Fruit fly (Drosophila melanogaster) whole organism, embryonic: ENCODE measurements around the gene hll.

Experiments used
- ATbp ChIP-seq: fragments of 200-800 bp; sonication (Bioruptor generic); optimal IDR thresholded peaks from 2 replicates; lab custom pipeline; 2017; ENCODE audit warnings: missing biosample characterization, mild to moderate bottlenecking, missing genetic modification characterization, missing genetic modification reagents
- Bteb2 ChIP-seq: fragments of 200-800 bp; sonication (Bioruptor generic); optimal IDR thresholded peaks from 2 replicates; lab custom pipeline; 2016; ENCODE audit warnings: missing biosample characterization, missing genetic modification characterization
- CG10274 ChIP-seq: fragments of 200-800 bp; sonication (Bioruptor generic); optimal IDR thresholded peaks from 3 replicates; lab custom pipeline; 2017; ENCODE audit warnings: missing biosample characterization, mild to moderate bottlenecking, missing genetic modification characterization
- CG10959 ChIP-seq: fragments of 200-800 bp; sonication (Bioruptor generic); IDR thresholded peaks from 2 replicates; pipeline ENCODE4 v1.3.6; 2022; ENCODE audit warnings: missing biosample characterization, missing genetic modification characterization
- CG11560 ChIP-seq: fragments of 200-800 bp; sonication (Bioruptor generic); IDR thresholded peaks from 3 replicates; pipeline ENCODE4 v1.3.6; 2022; ENCODE audit warnings: missing biosample characterization, missing genetic modification characterization
- CG12236 ChIP-seq: fragments of 200-800 bp; sonication (Bioruptor generic); optimal IDR thresholded peaks from 2 replicates; lab custom pipeline; 2016; ENCODE audit warnings: missing biosample characterization, missing genetic modification characterization
- CG17568 ChIP-seq: fragments of 200-800 bp; sonication (Bioruptor generic); optimal IDR thresholded peaks from 2 replicates; lab custom pipeline; 2018; ENCODE audit warnings: missing biosample characterization, mild to moderate bottlenecking, missing genetic modification characterization, moderate library complexity
- CG2199 ChIP-seq: fragments of 200-800 bp; sonication (Bioruptor generic); IDR thresholded peaks from 3 replicates; pipeline ENCODE4 v1.3.6; 2022; ENCODE audit warnings: missing biosample characterization, missing genetic modification characterization
- CG2712 ChIP-seq: fragments of 200-800 bp; optimal IDR thresholded peaks from 3 replicates; lab custom pipeline; 2019; ENCODE audit warnings: missing biosample characterization, mild to moderate bottlenecking, missing genetic modification characterization, moderate library complexity
- CG30020 ChIP-seq: fragments of 200-800 bp; optimal IDR thresholded peaks from 2 replicates; lab custom pipeline; 2019; ENCODE audit warnings: missing biosample characterization, mild to moderate bottlenecking, missing genetic modification characterization, moderate library complexity
- CG32532 ChIP-seq: fragments of 200-800 bp; sonication (Bioruptor generic); IDR thresholded peaks from 2 replicates; pipeline ENCODE4 v1.3.6; 2022; ENCODE audit warnings: missing biosample characterization, missing genetic modification characterization
- CG3281 ChIP-seq: fragments of 200-800 bp; sonication (Bioruptor generic); optimal IDR thresholded peaks from 3 replicates; lab custom pipeline; 2017; ENCODE audit warnings: missing biosample characterization, mild to moderate bottlenecking, missing genetic modification characterization
- CG4360 ChIP-seq: fragments of 200-800 bp; sonication (Bioruptor generic); IDR thresholded peaks from 2 replicates; pipeline ENCODE4 v1.3.6; 2022; ENCODE audit warnings: missing biosample characterization, missing genetic modification characterization
- CG4404 ChIP-seq: fragments of 200-800 bp; sonication (Bioruptor generic); IDR thresholded peaks from 2 replicates; pipeline ENCODE4 v1.3.6; 2022; ENCODE audit warnings: missing biosample characterization, missing genetic modification characterization
- CG4617 ChIP-seq: fragments of 200-800 bp; sonication (Bioruptor generic); optimal IDR thresholded peaks from 3 replicates; lab custom pipeline; 2016; ENCODE audit warnings: missing biosample characterization, missing genetic modification characterization, borderline replicate concordance
- CG4854 ChIP-seq: fragments of 200-800 bp; sonication (Bioruptor generic); optimal IDR thresholded peaks from 2 replicates; lab custom pipeline; 2016; ENCODE audit warnings: missing biosample characterization, missing genetic modification characterization, inconsistent platforms
- CG5180 ChIP-seq: fragments of 200-800 bp; sonication (Bioruptor generic); optimal IDR thresholded peaks from 3 replicates; lab custom pipeline; 2017; ENCODE audit warnings: missing biosample characterization, missing genetic modification characterization, mild to moderate bottlenecking, moderate library complexity, missing genetic modification reagents
- CG5953 ChIP-seq: fragments of 200-800 bp; sonication (Bioruptor generic); IDR thresholded peaks from 2 replicates; pipeline ENCODE4 v1.3.6; 2022; ENCODE audit warnings: missing biosample characterization, missing genetic modification characterization
- CG6791 ChIP-seq: fragments of 200-800 bp; sonication (Bioruptor generic); IDR thresholded peaks from 3 replicates; pipeline ENCODE4 v1.3.6; 2022; ENCODE audit warnings: missing biosample characterization, missing genetic modification characterization; ENCODE audit not compliant: partially characterized antibody
- CG9932 ChIP-seq: fragments of 200-800 bp; sonication (Bioruptor generic); IDR thresholded peaks from 2 replicates; pipeline ENCODE4 v1.3.6; 2022; ENCODE audit warnings: missing biosample characterization, missing genetic modification characterization
- Dek ChIP-seq: fragments of 200-800 bp; sonication (Bioruptor generic); optimal IDR thresholded peaks from 3 replicates; lab custom pipeline; 2019; ENCODE audit warnings: missing biosample characterization, mild to moderate bottlenecking, missing genetic modification characterization, moderate library complexity
- Hey ChIP-seq: fragments of 200-800 bp; sonication (Bioruptor generic); optimal IDR thresholded peaks from 3 replicates; lab custom pipeline; 2018; ENCODE audit warnings: missing biosample characterization, mild to moderate bottlenecking, missing genetic modification characterization
- Hmx ChIP-seq: fragments of 200-800 bp; sonication (Bioruptor generic); optimal IDR thresholded peaks from 2 replicates; lab custom pipeline; 2016; ENCODE audit warnings: missing biosample characterization, missing genetic modification characterization
- MBD-R2 ChIP-seq: fragments of 200-800 bp; sonication (Bioruptor generic); IDR thresholded peaks from 2 replicates; pipeline ENCODE4 v1.3.6; 2022; ENCODE audit warnings: missing biosample characterization, missing genetic modification characterization
- Max ChIP-seq: fragments of 200-800 bp; sonication (Bioruptor generic); optimal IDR thresholded peaks from 2 replicates; lab custom pipeline; 2016; ENCODE audit warnings: missing biosample characterization, mild to moderate bottlenecking, missing genetic modification characterization
- Myb ChIP-seq: fragments of 200-800 bp; sonication (Bioruptor generic); optimal IDR thresholded peaks from 2 replicates; lab custom pipeline; 2016; ENCODE audit warnings: missing biosample characterization, missing genetic modification characterization
- NFAT ChIP-seq: fragments of 200-800 bp; sonication (Bioruptor generic); IDR thresholded peaks from 2 replicates; pipeline ENCODE4 v1.3.6; 2022; ENCODE audit warnings: missing biosample characterization, missing genetic modification characterization
- Ptx1 ChIP-seq: fragments of 200-800 bp; sonication (Bioruptor generic); IDR thresholded peaks from 2 replicates; pipeline ENCODE4 v1.3.6; 2022; ENCODE audit warnings: missing biosample characterization, missing genetic modification characterization
- Ssrp ChIP-seq: fragments of 200-800 bp; sonication (Bioruptor generic); optimal IDR thresholded peaks from 2 replicates; lab custom pipeline; 2018; ENCODE audit warnings: missing biosample characterization, mild to moderate bottlenecking, missing genetic modification characterization, moderate library complexity
- Xrp1 ChIP-seq: fragments of 200-800 bp; sonication (Bioruptor generic); IDR thresholded peaks from 2 replicates; pipeline ENCODE4 v1.3.6; 2022; ENCODE audit warnings: missing biosample characterization, missing genetic modification characterization
- abd-A ChIP-seq: fragments of 200-800 bp; sonication (Bioruptor generic); optimal IDR thresholded peaks from 3 replicates; lab custom pipeline; 2019; ENCODE audit warnings: missing biosample characterization, mild to moderate bottlenecking, missing genetic modification characterization, moderate library complexity
- al ChIP-seq: fragments of 200-800 bp; sonication (Bioruptor generic); IDR thresholded peaks from 2 replicates; pipeline ENCODE4 v1.3.6; 2022; ENCODE audit warnings: missing biosample characterization, missing genetic modification characterization
- bab2 ChIP-seq: fragments of 200-800 bp; sonication (Bioruptor generic); optimal IDR thresholded peaks from 2 replicates; lab custom pipeline; 2016; ENCODE audit warnings: missing biosample characterization, missing genetic modification characterization
- caup ChIP-seq: fragments of 200-800 bp; sonication (Bioruptor generic); optimal IDR thresholded peaks from 3 replicates; lab custom pipeline; 2017; ENCODE audit warnings: missing biosample characterization, mild to moderate bottlenecking, missing genetic modification characterization, moderate library complexity; ENCODE audit not compliant: severe bottlenecking
- croc ChIP-seq: fragments of 200-800 bp; sonication (Bioruptor generic); conservative IDR thresholded peaks from 3 replicates; pipeline ENCODE4 v1.3.6; 2022; ENCODE audit warnings: missing biosample characterization, missing genetic modification characterization
- dmrt11E ChIP-seq: fragments of 200-800 bp; sonication (Bioruptor generic); optimal IDR thresholded peaks from 3 replicates; lab custom pipeline; 2018; ENCODE audit warnings: missing biosample characterization, mild to moderate bottlenecking, missing genetic modification characterization, moderate library complexity
- emc ChIP-seq: fragments of 200-800 bp; sonication (Bioruptor generic); optimal IDR thresholded peaks from 2 replicates; lab custom pipeline; 2016; ENCODE audit warnings: missing biosample characterization, missing genetic modification characterization
- gro ChIP-seq: fragments of 200-800 bp; sonication (Bioruptor generic); optimal IDR thresholded peaks from 2 replicates; lab custom pipeline; 2016; ENCODE audit warnings: missing biosample characterization, missing genetic modification characterization
- hkb ChIP-seq, 2 experiments: fragments of 200-800 bp in 1 of 2; fragments of >200 bp in 1 of 2; sonication (Bioruptor generic) in 1 of 2; IDR thresholded peaks in 1 of 2; optimal IDR thresholded peaks in 1 of 2; 2 replicates each; pipeline versions ENCODE4 v1.3.6 to Lab custom; 2017 to 2022; ENCODE audit warnings: missing biosample characterization in 1 of 2, missing genetic modification characterization in 1 of 2
- lola ChIP-seq, 3 experiments: fragments of >200 bp in 2 of 3; fragments of 200-800 bp in 1 of 3; sonication (Bioruptor generic) in 1 of 3; optimal IDR thresholded peaks; 2 replicates each; lab custom pipeline; 2017 to 2019; ENCODE audit warnings: missing biosample characterization in 3 of 3, missing genetic modification characterization in 3 of 3, mild to moderate bottlenecking in 1 of 3, moderate library complexity in 1 of 3
- mirr ChIP-seq: fragments of 200-800 bp; sonication (Bioruptor generic); optimal IDR thresholded peaks from 3 replicates; lab custom pipeline; 2018; ENCODE audit warnings: missing biosample characterization, mild to moderate bottlenecking, missing genetic modification characterization
- nau ChIP-seq: fragments of 200-800 bp; sonication (Bioruptor generic); optimal IDR thresholded peaks from 3 replicates; lab custom pipeline; 2017; ENCODE audit warnings: missing biosample characterization, mild to moderate bottlenecking, missing genetic modification characterization, missing genetic modification reagents
- otp ChIP-seq: fragments of 200-800 bp; sonication (Bioruptor generic); IDR thresholded peaks from 3 replicates; pipeline ENCODE4, ENCODE4 v1.3.6; 2022; ENCODE audit warnings: missing biosample characterization, missing genetic modification characterization
- prd ChIP-seq, 3 experiments: fragments of >200 bp in 2 of 3; fragments of 200-800 bp in 1 of 3; sonication (Bioruptor generic) in 1 of 3; optimal IDR thresholded peaks in 2 of 3; IDR thresholded peaks in 1 of 3; 2 replicates in 2 of 3; 3 replicates in 1 of 3; pipeline versions ENCODE4 v1.3.6 to Lab custom; 2017 to 2022; ENCODE audit warnings: missing biosample characterization in 1 of 3, missing genetic modification characterization in 1 of 3
- slou ChIP-seq: fragments of 200-800 bp; sonication (Bioruptor generic); optimal IDR thresholded peaks from 3 replicates; lab custom pipeline; 2016; ENCODE audit warnings: missing biosample characterization, missing genetic modification characterization
- sr ChIP-seq: fragments of 200-800 bp; sonication (Bioruptor generic); IDR thresholded peaks from 3 replicates; pipeline ENCODE4 v1.3.6; 2022; ENCODE audit warnings: missing biosample characterization, missing genetic modification characterization
- wor ChIP-seq: fragments of 200-800 bp; sonication (Bioruptor generic); IDR thresholded peaks from 2 replicates; pipeline ENCODE4 v1.3.6; 2022; ENCODE audit warnings: missing biosample characterization, missing genetic modification characterization
- zfh2 ChIP-seq: fragments of 200-800 bp; sonication (Bioruptor generic); optimal IDR thresholded peaks from 2 replicates; lab custom pipeline; 2016; ENCODE audit warnings: missing biosample characterization, missing genetic modification characterization

The hll gene

dm6 chr2L:14022130-14022735 is 4.6 kb upstream of the hll start (continued):
- TF ChIP-seq ATbp (GFP tag; lab: Kevin White, UChicago) (peak; percentile 93), zfh2 (GFP tag; lab: Kevin White, UChicago) (peak; percentile 61), slou (GFP tag; lab: Kevin White, UChicago) (peak; percentile 36), Dek (tag; lab: Kevin White, UChicago) (peak; percentile 96), nau (GFP tag; lab: Kevin White, UChicago) (peak; percentile 67), CG4617 (GFP tag; lab: Kevin White, UChicago) (peak; percentile 41), CG12236 (GFP tag; lab: Kevin White, UChicago) (no peak), CG2712 (peak; percentile 98), CG17568 (GFP tag; lab: Kevin White, UChicago) (peak; percentile 71), CG5180 (no peak), CG11560 (tag; lab: Robert Waterston, UW) (peak; percentile 83; the same call in 2 of the 3 replicates), abd-A (peak; percentile 46), CG32532 (GFP tag; lab: Robert Waterston, UW) (peak; percentile 92), CG10274 (GFP tag; lab: Kevin White, UChicago) (peak; percentile 58), sr (GFP tag; lab: Robert Waterston, UW) (peak; percentile 64; the same call in 2 of the 3 replicates), lola (GFP tag; optimal IDR thresholded peaks at IDR 0.05; lab: Kevin White, UChicago) (peak in 1 of 3 experiments; percentile 96), NFAT (GFP tag; lab: Robert Waterston, UW) (peak; percentile 72), otp (peak; percentile 54; the same call in 2 of the 3 replicates), Hey (no peak), Hmx (GFP tag; lab: Kevin White, UChicago) (peak; percentile 14), CG30020 (tag; lab: Kevin White, UChicago) (peak; percentile 80), CG3281 (GFP tag; lab: Kevin White, UChicago) (peak; percentile 96), emc (GFP tag; lab: Kevin White, UChicago) (no peak), Ptx1 (GFP tag; lab: Robert Waterston, UW) (peak; percentile 94), MBD-R2 (GFP tag; lab: Robert Waterston, UW) (peak; percentile 78), Xrp1 (GFP tag; lab: Robert Waterston, UW) (peak; percentile 93), wor (GFP tag; lab: Robert Waterston, UW) (peak; percentile 88), caup (peak; percentile 88), Bteb2 (GFP tag; lab: Kevin White, UChicago) (no peak), hkb (optimal IDR thresholded peaks at IDR 0.05; lab: Kevin White, UChicago) (no peak), hkb (GFP tag; IDR thresholded peaks at IDR 0.05; lab: Robert Waterston, UW) (peak; percentile 90; the same call in 1 of the 2 replicates), gro (GFP tag; lab: Kevin White, UChicago) (peak; percentile 54), CG2199 (GFP tag; lab: Robert Waterston, UW) (peak; percentile 9; the same call in 2 of the 3 replicates), CG4854 (GFP tag; lab: Kevin White, UChicago) (no peak), CG6791 (GFP tag; lab: Robert Waterston, UW) (no peak), mirr (GFP tag; lab: Kevin White, UChicago) (peak; percentile 99), CG9932 (peak; percentile 85), CG4360 (peak; percentile 95), Max (GFP tag; lab: Kevin White, UChicago) (peak; percentile 61), Ssrp (tag; lab: Kevin White, UChicago) (peak; percentile 96), prd (optimal IDR thresholded peaks at IDR 0.05; lab: Kevin White, UChicago) (no peak), prd (GFP tag; IDR thresholded peaks at IDR 0.05; lab: Robert Waterston, UW) (peak; percentile 90), CG10959 (peak; percentile 60), bab2 (peak; percentile 59), al (peak; percentile 93), CG5953 (GFP tag; lab: Robert Waterston, UW) (peak; percentile 42; the same call in 1 of the 2 replicates), CG4404 (GFP tag; lab: Robert Waterston, UW) (peak; percentile 82), dmrt11E (tag; lab: Kevin White, UChicago) (peak; percentile 95), Myb (GFP tag; lab: Kevin White, UChicago) (peak; percentile 23), croc (GFP tag; lab: Robert Waterston, UW) (peak; percentile 91)
